Fruit fly (Drosophila melanogaster): ENCODE measurements around the gene koko.

Gene koko

dm6 chr3R:18436550-18437362 lies 33.9 kb downstream of the koko start (continued):
- peak; percentile 69 for TF ChIP-seq Atf6 (GFP tag; IDR thresholded peaks at IDR 0.05)
- peak; percentile 45; the same call in 1 of the 2 replicates for TF ChIP-seq E2f1 (GFP tag; IDR thresholded peaks at IDR 0.05)
- TF ChIP-seq Dip2 (GFP tag; IDR thresholded peaks at IDR 0.05), result no peak
- no peak for TF ChIP-seq z (GFP tag; IDR thresholded peaks at IDR 0.05)
- no peak for TF ChIP-seq CG8089 (GFP tag; optimal IDR thresholded peaks at IDR 0.05)
- TF ChIP-seq dpn (GFP tag; optimal IDR thresholded peaks at IDR 0.05), result peak; percentile 69 to 73
- TF ChIP-seq gce (GFP tag; IDR thresholded peaks at IDR 0.05), result peak; percentile 7; the same call in 1 of the 3 replicates
- peak; percentile 50 for TF ChIP-seq Nf-YA (GFP tag; IDR thresholded peaks at IDR 0.05)
- TF ChIP-seq CG4820 (GFP tag; optimal IDR thresholded peaks at IDR 0.05), result peak; percentile 50
- TF ChIP-seq Ptx1 (GFP tag; IDR thresholded peaks at IDR 0.05), result peak; percentile 68
- TF ChIP-seq Ssrp (tag; optimal IDR thresholded peaks at IDR 0.05), result no peak
- no peak for TF ChIP-seq onecut (GFP tag; IDR thresholded peaks at IDR 0.05)
- 0 out of 4 replicates have a peak, but pooled peaks have one; percentile 55 for TF ChIP-seq chinmo (GFP tag; IDR thresholded peaks at IDR 0.05; ENCODE audit: partially characterized antibody)
- peak; percentile 42 for TF ChIP-seq eyg (GFP tag; optimal IDR thresholded peaks at IDR 0.05)
- peak; percentile 80 for TF ChIP-seq Ada2b (GFP tag; IDR thresholded peaks at IDR 0.05)
- TF ChIP-seq gem (tag; optimal IDR thresholded peaks at IDR 0.05), result peak; percentile 82
- no peak for TF ChIP-seq chm (GFP tag; IDR thresholded peaks at IDR 0.05)
- peak; percentile 45 for TF ChIP-seq slp2 (GFP tag; optimal IDR thresholded peaks at IDR 0.05)
- TF ChIP-seq CG9437 (GFP tag; optimal IDR thresholded peaks at IDR 0.05), result peak; percentile 26
- TF ChIP-seq CG17829 (tag; optimal IDR thresholded peaks at IDR 0.05), result peak; percentile 9
- TF ChIP-seq CG7987 (GFP tag; optimal IDR thresholded peaks at IDR 0.05), result no peak
- TF ChIP-seq CG32767 (GFP tag; IDR thresholded peaks at IDR 0.05), result no peak
- TF ChIP-seq trem (tag; optimal IDR thresholded peaks at IDR 0.05), result no peak
- no peak for TF ChIP-seq kah (GFP tag; optimal IDR thresholded peaks at IDR 0.05)
- TF ChIP-seq CG13296 (GFP tag; optimal IDR thresholded peaks at IDR 0.05), result no peak
- TF ChIP-seq Taf1 (GFP tag; IDR thresholded peaks at IDR 0.05), result peak; percentile 39; the same call in 1 of the 2 replicates
- TF ChIP-seq Atf-2 (GFP tag; optimal IDR thresholded peaks at IDR 0.05), result peak; percentile 21
- TF ChIP-seq ERR (GFP tag; optimal IDR thresholded peaks at IDR 0.05), result peak; percentile 34
- no peak for TF ChIP-seq repo (GFP tag; optimal IDR thresholded peaks at IDR 0.05)
- TF ChIP-seq dysf (GFP tag; IDR thresholded peaks at IDR 0.05), result peak; percentile 70
- TF ChIP-seq CG33557 (GFP tag; optimal IDR thresholded peaks at IDR 0.05), result no peak
- peak; percentile 69 for TF ChIP-seq CG30403 (GFP tag; optimal IDR thresholded peaks at IDR 0.05)
- TF ChIP-seq CrebB (tag; optimal IDR thresholded peaks at IDR 0.05), result no peak
- no peak for TF ChIP-seq zen (tag; optimal IDR thresholded peaks at IDR 0.05)
- TF ChIP-seq GATAe (GFP tag; conservative IDR thresholded peaks at IDR 0.05), result peak; percentile 72
- 0 out of 2 replicates have a peak, but pooled peaks have one; percentile 36 for TF ChIP-seq CG32772 (GFP tag; IDR thresholded peaks at IDR 0.05)
- TF ChIP-seq Sin3A (optimal IDR thresholded peaks at IDR 0.05), result no peak
- TF ChIP-seq CG4424 (GFP tag; optimal IDR thresholded peaks at IDR 0.05), result peak; percentile 65
- no peak for TF ChIP-seq cato (GFP tag; optimal IDR thresholded peaks at IDR 0.05; ENCODE audit: borderline replicate concordance)
- TF ChIP-seq CG1792 (GFP tag; optimal IDR thresholded peaks at IDR 0.05), result peak; percentile 63
- no peak for TF ChIP-seq Sry-β (GFP tag; optimal IDR thresholded peaks at IDR 0.05)
- TF ChIP-seq lbe (GFP tag; optimal IDR thresholded peaks at IDR 0.05), result peak; percentile 64
- TF ChIP-seq unc-4 (GFP tag; IDR thresholded peaks at IDR 0.05; ENCODE audit: partially characterized antibody), result no peak
- peak; percentile 29; the same call in 1 of the 2 replicates for TF ChIP-seq Rx (GFP tag; IDR thresholded peaks at IDR 0.05)
- TF ChIP-seq CHES-1-like (GFP tag; optimal IDR thresholded peaks at IDR 0.05), result peak; percentile 40
- peak; percentile 60 for TF ChIP-seq tx (GFP tag; optimal IDR thresholded peaks at IDR 0.05)
- no peak for TF ChIP-seq tll (GFP tag; optimal IDR thresholded peaks at IDR 0.05)
- TF ChIP-seq rib (GFP tag; IDR thresholded peaks at IDR 0.05), result peak; percentile 99
- TF ChIP-seq sr (GFP tag; IDR thresholded peaks at IDR 0.05), result no peak
- 0 out of 2 replicates have a peak, but pooled peaks have one; percentile 6 for TF ChIP-seq CG11247 (GFP tag; IDR thresholded peaks at IDR 0.05)
